Worm (Caenorhabditis elegans) whole organism, L2 larva: ENCODE data around the gene cdh-8.

ENCODE experiments used
- aly-2 ChIP-seq: fragments of 150-350 bp; optimal IDR thresholded peaks from 2 replicates; lab custom pipeline; 2014; ENCODE audit warnings: missing biosample characterization, missing genetic modification characterization
- blmp-1 ChIP-seq: sonication (generic microtip); optimal IDR thresholded peaks from 2 replicates; lab custom pipeline; 2017; ENCODE audit warnings: missing genetic modification characterization, mild to moderate bottlenecking, missing compliant biosample characterization, antibody characterized with exemption, moderate library complexity; ENCODE audit not compliant: insufficient read depth
- ceh-16 ChIP-seq: fragments of 150-350 bp; optimal IDR thresholded peaks from 2 replicates; lab custom pipeline; 2014; ENCODE audit warnings: missing biosample characterization, missing genetic modification characterization
- dmd-4 ChIP-seq: sonication (generic microtip); optimal IDR thresholded peaks from 2 replicates; lab custom pipeline; 2017; ENCODE audit warnings: missing biosample characterization, missing genetic modification characterization
- elt-1 ChIP-seq: fragments of 150-350 bp; optimal IDR thresholded peaks from 2 replicates; lab custom pipeline; 2014; ENCODE audit warnings: missing biosample characterization, missing genetic modification characterization
- elt-3 ChIP-seq: sonication (generic microtip); optimal IDR thresholded peaks from 2 replicates; lab custom pipeline; 2017; ENCODE audit warnings: missing biosample characterization, missing genetic modification characterization
- lin-13 ChIP-seq: fragments of 150-350 bp; optimal IDR thresholded peaks from 2 replicates; lab custom pipeline; 2014; ENCODE audit warnings: missing biosample characterization, missing genetic modification reagents, missing genetic modification characterization
- lsy-2 ChIP-seq, 2 experiments: fragments of 150-350 bp in 1 of 2; sonication (generic microtip) in 1 of 2; optimal IDR thresholded peaks; 2 replicates each; lab custom pipeline; 2014 to 2017; ENCODE audit warnings: missing biosample characterization in 2 of 2, missing genetic modification characterization in 2 of 2
- nhr-12 ChIP-seq: fragments of 150-350 bp; optimal IDR thresholded peaks from 2 replicates; lab custom pipeline; 2014; ENCODE audit warnings: missing biosample characterization, missing genetic modification characterization
- nhr-21 ChIP-seq: fragments of 150-350 bp; optimal IDR thresholded peaks from 2 replicates; lab custom pipeline; 2014; ENCODE audit warnings: missing biosample characterization, missing genetic modification characterization
- peb-1 ChIP-seq: fragments of 150-350 bp; optimal IDR thresholded peaks from 2 replicates; lab custom pipeline; 2014; ENCODE audit warnings: missing biosample characterization, missing genetic modification characterization
- sma-3 ChIP-seq: sonication (generic microtip); optimal IDR thresholded peaks from 2 replicates; lab custom pipeline; 2016; ENCODE audit warnings: missing genetic modification reagents, missing genetic modification characterization, missing compliant biosample characterization
- zag-1 ChIP-seq: fragments of 150-350 bp; optimal IDR thresholded peaks from 2 replicates; lab custom pipeline; 2014; ENCODE audit warnings: missing biosample characterization, missing genetic modification characterization

DNA sequence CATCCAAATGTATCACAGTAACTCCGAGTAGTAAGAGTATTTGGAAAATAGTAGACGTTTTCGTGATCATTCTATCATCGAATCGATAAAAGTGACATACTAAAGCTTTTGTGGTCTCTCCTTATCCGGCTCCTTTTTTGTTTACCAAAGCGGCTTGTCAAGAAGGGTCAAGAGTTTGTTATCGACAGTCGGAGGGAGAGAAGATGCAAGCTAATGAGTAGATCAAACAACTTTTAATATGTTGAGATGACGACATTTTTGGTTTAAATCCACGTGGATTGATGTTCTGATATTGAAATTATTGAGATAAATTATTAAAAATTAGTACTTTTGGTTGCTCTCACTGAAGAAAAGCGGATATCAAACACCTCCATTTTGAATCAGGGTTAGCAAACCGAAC lies 48.3 kb upstream of the cdh-8 start, which contains the start of gene T21D12.7:
- TF ChIP-seq lin-13 = no peak
- TF ChIP-seq peb-1 = no peak
- no peak for TF ChIP-seq elt-1 (tag; lab: Kevin White, UChicago)
- TF ChIP-seq lsy-2 (tag; optimal IDR thresholded peaks at IDR 0.05; lab: Kevin White, UChicago) = no peak
- TF ChIP-seq zag-1 (tag; lab: Kevin White, UChicago) = no peak
- TF ChIP-seq elt-3 (tag; lab: Kevin White, UChicago) = no peak
- TF ChIP-seq aly-2 (tag; lab: Kevin White, UChicago) = no peak
- no peak for TF ChIP-seq blmp-1
- no peak for TF ChIP-seq ceh-16 (tag; lab: Kevin White, UChicago)
- TF ChIP-seq nhr-21 (tag; lab: Kevin White, UChicago) = no peak
- no peak for TF ChIP-seq dmd-4 (tag; lab: Kevin White, UChicago)
- no peak for TF ChIP-seq sma-3
- no peak for TF ChIP-seq nhr-12
